Worm (Caenorhabditis elegans): ENCODE data around the gene idpp-1.

The idpp-1 gene

DNA sequence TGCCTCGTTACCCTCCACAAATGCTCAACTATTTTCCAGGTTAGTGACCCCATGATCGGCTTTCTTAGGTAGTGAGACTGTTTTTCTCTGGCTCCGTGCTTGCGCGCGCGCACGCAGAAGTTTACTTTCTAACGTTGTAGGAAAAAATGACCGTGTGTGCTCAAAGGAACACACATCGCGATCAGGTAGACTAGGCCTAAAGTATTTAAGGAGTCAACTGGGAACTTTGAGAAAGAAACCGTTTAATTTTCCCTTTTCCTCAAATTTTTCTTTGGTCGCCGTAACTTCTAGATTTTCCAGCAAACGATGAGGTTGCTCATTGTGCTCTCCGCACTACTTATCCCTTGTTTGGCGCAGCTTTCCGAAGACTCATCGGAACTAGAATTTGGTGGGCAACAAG is at the start of gene idpp-1:
Gene idpp-1 (plus strand): TSS at position 301 of the 400 bp plus-strand sequence.
- TF ChIP-seq sox-2 (GFP tag; IDR thresholded peaks at IDR 0.05) (no peak), nfya-1 (tag; optimal IDR thresholded peaks at IDR 0.05) (no peak), C08G9.2 (tag; optimal IDR thresholded peaks at IDR 0.05) (no peak), ceh-31 (tag; optimal IDR thresholded peaks at IDR 0.05) (no peak), pros-1 (tag; optimal IDR thresholded peaks at IDR 0.05) (no peak), fkh-6 (tag; optimal IDR thresholded peaks at IDR 0.05) (no peak), sox-4 (tag; optimal IDR thresholded peaks at IDR 0.05) (no peak), K02D7.2 (tag; optimal IDR thresholded peaks at IDR 0.05) (no peak), mec-3 (tag; optimal IDR thresholded peaks at IDR 0.05; ENCODE audit: borderline replicate concordance) (no peak), dve-1 (tag; optimal IDR thresholded peaks at IDR 0.05) (no peak), pax-1 (tag; optimal IDR thresholded peaks at IDR 0.05) (no peak), tbx-2 (tag; optimal IDR thresholded peaks at IDR 0.05) (no peak), che-1 (tag; optimal IDR thresholded peaks at IDR 0.05) (no peak), gmeb-2 (tag; optimal IDR thresholded peaks at IDR 0.05) (no peak), C38D4.7 (GFP tag; optimal IDR thresholded peaks at IDR 0.05) (no peak), ceh-24 (tag; optimal IDR thresholded peaks at IDR 0.05) (no peak), T23F11.4 (GFP tag; optimal IDR thresholded peaks at IDR 0.05) (no peak), hlh-15 (tag; optimal IDR thresholded peaks at IDR 0.05) (no peak), lin-11 (tag; optimal IDR thresholded peaks at IDR 0.05) (no peak)

DNA sequence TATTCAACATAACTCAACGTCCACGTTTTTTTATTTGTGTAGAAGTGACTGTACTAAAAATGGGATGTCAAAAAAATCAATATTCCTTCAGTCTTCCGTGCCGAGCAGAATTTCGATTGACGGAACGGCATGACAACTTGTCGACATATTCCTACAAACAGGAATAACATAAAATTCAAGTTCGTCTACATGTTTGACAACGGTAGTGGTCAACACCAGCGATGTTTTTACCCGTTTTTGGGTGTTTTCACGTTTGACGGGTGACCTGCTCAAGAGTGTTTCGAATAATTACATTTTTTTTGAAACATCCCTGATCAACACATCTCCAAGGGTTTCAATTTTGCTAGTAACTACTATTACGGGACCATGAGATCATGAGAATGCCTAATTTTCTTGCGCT is 48.5 kb upstream of the idpp-1 start, which contains the start of gene W02B3.7:
Gene W02B3.7 (minus strand): TSS at position 101 of the 400 bp plus-strand sequence.
- TF ChIP-seq pqm-1 (tag; optimal IDR thresholded peaks at IDR 0.05), result no peak
- TF ChIP-seq ztf-16 (tag; optimal IDR thresholded peaks at IDR 0.05), result no peak
- TF ChIP-seq pros-1 (tag; optimal IDR thresholded peaks at IDR 0.05), result no peak
- no peak for TF ChIP-seq ceh-18 (tag; optimal IDR thresholded peaks at IDR 0.05)
- no peak for TF ChIP-seq lim-6 (tag; optimal IDR thresholded peaks at IDR 0.05)
- no peak for TF ChIP-seq nhr-232 (tag; optimal IDR thresholded peaks at IDR 0.05)
- no peak for TF ChIP-seq sdc-2 (tag; optimal IDR thresholded peaks at IDR 0.05)
- TF ChIP-seq nhr-11 (tag; optimal IDR thresholded peaks at IDR 0.05), result no peak
- no peak for TF ChIP-seq gmeb-2 (tag; optimal IDR thresholded peaks at IDR 0.05)
- TF ChIP-seq ttx-3 (tag; optimal IDR thresholded peaks at IDR 0.05), result no peak
- no peak for TF ChIP-seq pha-2 (tag; optimal IDR thresholded peaks at IDR 0.05)
- TF ChIP-seq syd-9 (tag; optimal IDR thresholded peaks at IDR 0.05), result no peak
- TF ChIP-seq sox-4 (tag; optimal IDR thresholded peaks at IDR 0.05), result no peak
- no peak for TF ChIP-seq hlh-6 (tag; optimal IDR thresholded peaks at IDR 0.05)
- TF ChIP-seq unc-86 (tag; optimal IDR thresholded peaks at IDR 0.05), result no peak
- no peak for TF ChIP-seq tbx-2 (tag; optimal IDR thresholded peaks at IDR 0.05)
- no peak for TF ChIP-seq npax-4 (tag; optimal IDR thresholded peaks at IDR 0.05)
- no peak for TF ChIP-seq ahr-1 (tag; optimal IDR thresholded peaks at IDR 0.05)
- no peak for TF ChIP-seq fkh-6 (tag; optimal IDR thresholded peaks at IDR 0.05)

ce11 chrIII:696372-696771 is 44.1 kb upstream of the idpp-1 start, which contains the start of gene sel-15:
TSS of gene sel-15 (minus strand) at chrIII:696472.
- TF ChIP-seq tbx-7 (tag; optimal IDR thresholded peaks at IDR 0.05) (no peak), hlh-6 (tag; optimal IDR thresholded peaks at IDR 0.05) (no peak), lim-6 (tag; optimal IDR thresholded peaks at IDR 0.05) (no peak), eyg-1 (tag; optimal IDR thresholded peaks at IDR 0.05) (no peak), lin-11 (tag; optimal IDR thresholded peaks at IDR 0.05) (no peak), F13H6.1 (tag; optimal IDR thresholded peaks at IDR 0.05) (no peak), madf-2 (tag; optimal IDR thresholded peaks at IDR 0.05) (no peak), T23F11.4 (GFP tag; optimal IDR thresholded peaks at IDR 0.05) (no peak), syd-9 (tag; optimal IDR thresholded peaks at IDR 0.05) (no peak), fax-1 (tag; optimal IDR thresholded peaks at IDR 0.05) (no peak), ceh-6 (GFP tag; optimal IDR thresholded peaks at IDR 0.05) (no peak), ama-1 (optimal IDR thresholded peaks at IDR 0.05) (no peak), pros-1 (tag; optimal IDR thresholded peaks at IDR 0.05) (no peak), unc-86 (tag; optimal IDR thresholded peaks at IDR 0.05) (no peak)
